Worm (Caenorhabditis elegans): ENCODE data around the gene grd-11.

DNA sequence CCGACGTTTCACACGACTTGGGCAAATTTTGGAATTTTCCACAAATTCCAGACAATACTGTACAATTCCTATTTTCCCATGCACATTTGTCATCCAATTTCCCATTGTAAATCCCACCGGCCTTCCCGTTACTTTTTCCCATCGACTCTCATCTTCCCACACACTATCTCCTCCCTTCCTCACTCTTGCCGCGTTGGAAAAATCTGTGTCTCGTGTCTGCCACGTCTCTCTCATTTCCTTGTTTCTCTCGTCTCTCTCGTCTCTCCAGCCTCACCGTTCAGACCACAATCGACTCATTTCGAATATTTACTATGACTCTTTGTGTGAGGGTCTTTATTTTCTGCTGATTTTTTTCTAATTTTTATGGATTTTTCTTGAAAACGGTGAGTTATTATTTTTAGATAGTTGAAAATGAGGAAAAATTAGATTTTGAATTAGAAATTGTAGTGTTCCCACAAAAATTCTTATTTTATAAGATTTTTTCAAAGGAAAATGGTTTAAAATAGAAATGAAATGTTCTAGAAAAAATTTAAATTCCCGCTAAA, 26.6 kb downstream of the grd-11 start, which contains the start of gene K02E2.11:
- TF ChIP-seq nhr-25 (tag; optimal IDR thresholded peaks at IDR 0.05) (peak; percentile 27), nhr-237 (tag; optimal IDR thresholded peaks at IDR 0.05) (no peak), mml-1 (tag; optimal IDR thresholded peaks at IDR 0.05) (no peak), fkh-10 (GFP tag; optimal IDR thresholded peaks at IDR 0.05) (no peak), eor-1 (tag; optimal IDR thresholded peaks at IDR 0.05) (no peak), egl-27 (tag; optimal IDR thresholded peaks at IDR 0.05) (no peak), aly-2 (tag; optimal IDR thresholded peaks at IDR 0.05) (no peak)

Data from whole organism, L3 larva.